Worm (Caenorhabditis elegans) whole organism, midembryonic: ENCODE measurements around the gene fbxb-105.

Source experiments
- T22C8.4 ChIP-seq: fragments of 200-800 bp; sonication (Bioruptor generic); IDR thresholded peaks from 2 replicates; pipeline ENCODE4 v1.3.6; 2022; ENCODE audit warnings: missing genetic modification characterization, missing compliant biosample characterization
- cog-1 ChIP-seq: sonication (generic microtip); optimal IDR thresholded peaks from 2 replicates; lab custom pipeline; 2016; ENCODE audit warnings: missing genetic modification characterization, missing compliant biosample characterization
- flt-1 ChIP-seq: fragments of 200-800 bp; sonication (Bioruptor generic); IDR thresholded peaks from 2 replicates; pipeline ENCODE4 v1.3.6; 2022; ENCODE audit warnings: missing genetic modification characterization, missing compliant biosample characterization
- klf-2 ChIP-seq: fragments of 200-800 bp; sonication (Bioruptor generic); conservative IDR thresholded peaks from 2 replicates; pipeline ENCODE4 v1.3.6; 2022; ENCODE audit warnings: missing genetic modification reagents, missing genetic modification characterization, missing compliant biosample characterization
- med-1 ChIP-seq: sonication (generic microtip); optimal IDR thresholded peaks from 2 replicates; lab custom pipeline; 2017; ENCODE audit warnings: missing genetic modification characterization, mild to moderate bottlenecking, missing compliant biosample characterization, antibody characterized with exemption, missing genetic modification reagents; ENCODE audit not compliant: insufficient read depth
- ref-1 ChIP-seq: fragments of 200-800 bp; sonication (Bioruptor generic); conservative IDR thresholded peaks from 2 replicates; pipeline ENCODE4 v1.3.6; 2022; ENCODE audit warnings: missing genetic modification reagents, missing genetic modification characterization, missing compliant biosample characterization
- tab-1 ChIP-seq: fragments of 200-800 bp; sonication (Bioruptor generic); IDR thresholded peaks from 2 replicates; pipeline ENCODE4 v1.3.6; 2022; ENCODE audit warnings: missing genetic modification characterization, missing compliant biosample characterization
- ztf-23 ChIP-seq: fragments of 200-800 bp; sonication (Bioruptor generic); IDR thresholded peaks from 2 replicates; pipeline ENCODE4 v1.3.6; 2022; ENCODE audit warnings: missing genetic modification reagents, missing genetic modification characterization, missing compliant biosample characterization
- ztf-29 ChIP-seq: fragments of 200-800 bp; sonication (Bioruptor generic); IDR thresholded peaks from 2 replicates; pipeline ENCODE4 v1.3.6; 2022; ENCODE audit warnings: missing genetic modification reagents, missing genetic modification characterization, missing compliant biosample characterization

fbxb-105 gene

ce11 chrII:2762108-2762507 lies 8.6 kb downstream of the fbxb-105 start, which contains the start of gene fbxb-106:
TSS of gene fbxb-106 (plus strand) at chrII:2762408.
- TF ChIP-seq ztf-23 (no peak), flt-1 (GFP tag; lab: Robert Waterston, UW) (no peak), T22C8.4 (no peak)

- TF ChIP-seq flt-1 (GFP tag; lab: Robert Waterston, UW) (no peak), cog-1 (tag; lab: Kevin White, UChicago) (no peak), T22C8.4 (peak; percentile 18; the same call in 1 of the 2 replicates), klf-2 (GFP tag; lab: Robert Waterston, UW) (no peak), tab-1 (GFP tag; lab: Robert Waterston, UW) (no peak), med-1 (GFP tag; lab: Kevin White, UChicago) (no peak)
These were observed 12.2 kb downstream of the fbxb-105 start, which contains the start of gene fbxb-107 for ce11 chrII:2758476-2758875. TSS of gene fbxb-107 (plus strand) at chrII:2758772.

ce11 chrII:2757954-2758353 lies 12.7 kb downstream of the fbxb-105 start, which contains the start of gene F29A7.8:
TSS of gene F29A7.8 (minus strand) at chrII:2758054.
- TF ChIP-seq ztf-23 = no peak
- no peak for TF ChIP-seq med-1 (GFP tag; lab: Kevin White, UChicago)
- TF ChIP-seq klf-2 (GFP tag; lab: Robert Waterston, UW) = no peak
- TF ChIP-seq tab-1 (GFP tag; lab: Robert Waterston, UW) = no peak
- no peak for TF ChIP-seq ref-1 (GFP tag; lab: Robert Waterston, UW)
- no peak for TF ChIP-seq T22C8.4
- no peak for TF ChIP-seq cog-1 (tag; lab: Kevin White, UChicago)
- no peak for TF ChIP-seq ztf-29 (GFP tag; lab: Robert Waterston, UW)
- no peak for TF ChIP-seq flt-1 (GFP tag; lab: Robert Waterston, UW)

ce11 chrII:2756351-2756750 lies 14.3 kb downstream of the fbxb-105 start:
- no peak for TF ChIP-seq med-1 (GFP tag; lab: Kevin White, UChicago)
- TF ChIP-seq klf-2 (GFP tag; lab: Robert Waterston, UW) = no peak
- TF ChIP-seq ref-1 (GFP tag; lab: Robert Waterston, UW) = no peak
- no peak for TF ChIP-seq ztf-29 (GFP tag; lab: Robert Waterston, UW)
- no peak for TF ChIP-seq tab-1 (GFP tag; lab: Robert Waterston, UW)
- TF ChIP-seq flt-1 (GFP tag; lab: Robert Waterston, UW) = no peak

ce11 chrII:2754595-2754994 lies 16.1 kb downstream of the fbxb-105 start:
- no peak for TF ChIP-seq tab-1 (GFP tag; lab: Robert Waterston, UW)

ce11 chrII:2752999-2753398 lies 17.7 kb downstream of the fbxb-105 start, which contains the start of gene F29A7.3:
TSS of gene F29A7.3 (plus strand) at chrII:2753299.
- TF ChIP-seq klf-2 (GFP tag; lab: Robert Waterston, UW) (no peak), tab-1 (GFP tag; lab: Robert Waterston, UW) (no peak)

ce11 chrII:2752536-2752935 lies 18.2 kb downstream of the fbxb-105 start, which contains the start of gene F29A7.6:
TSS of gene F29A7.6 (minus strand) at chrII:2752611.
- TF ChIP-seq flt-1 (GFP tag; lab: Robert Waterston, UW) = peak; percentile 65
- TF ChIP-seq ztf-23 = peak; percentile 72; the same call in 1 of the 2 replicates
- peak; percentile 20 for TF ChIP-seq cog-1 (tag; lab: Kevin White, UChicago)
- no peak for TF ChIP-seq klf-2 (GFP tag; lab: Robert Waterston, UW)

- no peak for TF ChIP-seq flt-1 (GFP tag; lab: Robert Waterston, UW)
- TF ChIP-seq klf-2 (GFP tag; lab: Robert Waterston, UW) = no peak
- TF ChIP-seq ztf-29 (GFP tag; lab: Robert Waterston, UW) = no peak
- no peak for TF ChIP-seq cog-1 (tag; lab: Kevin White, UChicago)
- no peak for TF ChIP-seq med-1 (GFP tag; lab: Kevin White, UChicago)
- TF ChIP-seq tab-1 (GFP tag; lab: Robert Waterston, UW) = no peak
- no peak for TF ChIP-seq ref-1 (GFP tag; lab: Robert Waterston, UW)
- no peak for TF ChIP-seq ztf-23
- no peak for TF ChIP-seq T22C8.4
These were observed 19.4 kb downstream of the fbxb-105 start for ce11 chrII:2751278-2751677.

ce11 chrII:2749595-2750048 lies 21.1 kb downstream of the fbxb-105 start, which contains the start of gene F29A7.4:
TSS of gene F29A7.4 (plus strand) at chrII:2749998.
- TF ChIP-seq tab-1 (GFP tag; lab: Robert Waterston, UW) (no peak), cog-1 (tag; lab: Kevin White, UChicago) (no peak), med-1 (GFP tag; lab: Kevin White, UChicago) (no peak), flt-1 (GFP tag; lab: Robert Waterston, UW) (no peak), klf-2 (GFP tag; lab: Robert Waterston, UW) (no peak), ztf-29 (GFP tag; lab: Robert Waterston, UW) (no peak), T22C8.4 (no peak), ztf-23 (no peak), ref-1 (GFP tag; lab: Robert Waterston, UW) (no peak)

ce11 chrII:2747956-2748621 lies 22.6 kb downstream of the fbxb-105 start:
- TF ChIP-seq cog-1 (tag; lab: Kevin White, UChicago) (no peak), ztf-29 (GFP tag; lab: Robert Waterston, UW) (no peak), T22C8.4 (no peak), ref-1 (GFP tag; lab: Robert Waterston, UW) (no peak)
